Worm (Caenorhabditis elegans): ENCODE measurements around the gene Y38H6C.24.

Y38H6C.24 gene

ce11 chrV:20536208-20536607 is 10.0 kb downstream of the Y38H6C.24 start, which contains the start of gene Y38H6C.15:
Gene Y38H6C.15, minus strand, starts transcription at chrV:20536308.
- TF ChIP-seq dmd-4 (tag; optimal IDR thresholded peaks at IDR 0.05; ENCODE audit: borderline replicate concordance) (no peak), unc-42 (tag; optimal IDR thresholded peaks at IDR 0.05) (no peak), ceh-9 (tag; optimal IDR thresholded peaks at IDR 0.05) (no peak), ttx-3 (tag; optimal IDR thresholded peaks at IDR 0.05) (no peak), unc-3 (GFP tag; conservative IDR thresholded peaks at IDR 0.05) (no peak), unc-3 (tag; optimal IDR thresholded peaks at IDR 0.05) (no peak), ceh-6 (GFP tag; optimal IDR thresholded peaks at IDR 0.05) (no peak), mec-3 (tag; optimal IDR thresholded peaks at IDR 0.05; ENCODE audit: borderline replicate concordance) (no peak), elt-2 (tag; optimal IDR thresholded peaks at IDR 0.05) (no peak), lin-11 (tag; optimal IDR thresholded peaks at IDR 0.05) (no peak), T23F11.4 (GFP tag; optimal IDR thresholded peaks at IDR 0.05) (no peak), hlh-15 (tag; optimal IDR thresholded peaks at IDR 0.05) (no peak), hlh-30 (tag; optimal IDR thresholded peaks at IDR 0.05; ENCODE audit: insufficient read depth) (no peak), fax-1 (tag; optimal IDR thresholded peaks at IDR 0.05) (no peak), K02D7.2 (tag; optimal IDR thresholded peaks at IDR 0.05) (no peak), tbx-2 (tag; optimal IDR thresholded peaks at IDR 0.05) (no peak), madf-2 (tag; optimal IDR thresholded peaks at IDR 0.05) (no peak), sox-4 (tag; optimal IDR thresholded peaks at IDR 0.05) (no peak), C08G9.2 (tag; optimal IDR thresholded peaks at IDR 0.05) (no peak)

DNA sequence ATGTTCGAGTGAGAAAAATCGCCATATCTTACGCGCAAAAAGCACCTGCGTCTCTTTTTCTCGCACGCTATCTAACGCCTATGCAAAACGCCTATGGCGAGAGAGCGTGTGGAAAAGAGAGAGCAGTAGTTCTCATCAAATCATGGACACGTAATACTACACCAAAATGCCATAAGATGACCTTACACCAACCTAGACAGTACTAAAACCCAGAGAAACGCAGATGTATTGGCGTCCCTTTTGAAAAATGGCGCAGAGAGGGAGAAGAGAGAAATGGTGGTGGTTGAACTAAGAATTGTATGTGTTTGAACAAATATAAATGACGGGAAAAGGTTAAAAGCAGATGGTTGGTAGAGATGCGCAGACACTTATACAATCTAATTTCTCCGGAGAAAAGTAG is 12.8 kb downstream of the Y38H6C.24 start, which contains the start of gene Y38H6C.16:
TSS of gene Y38H6C.16 (minus strand) at position 293 of the 400 bp plus-strand sequence.
- TF ChIP-seq eyg-1 (tag; optimal IDR thresholded peaks at IDR 0.05) (no peak), elt-2 (tag; optimal IDR thresholded peaks at IDR 0.05) (peak; percentile 14)

DNA sequence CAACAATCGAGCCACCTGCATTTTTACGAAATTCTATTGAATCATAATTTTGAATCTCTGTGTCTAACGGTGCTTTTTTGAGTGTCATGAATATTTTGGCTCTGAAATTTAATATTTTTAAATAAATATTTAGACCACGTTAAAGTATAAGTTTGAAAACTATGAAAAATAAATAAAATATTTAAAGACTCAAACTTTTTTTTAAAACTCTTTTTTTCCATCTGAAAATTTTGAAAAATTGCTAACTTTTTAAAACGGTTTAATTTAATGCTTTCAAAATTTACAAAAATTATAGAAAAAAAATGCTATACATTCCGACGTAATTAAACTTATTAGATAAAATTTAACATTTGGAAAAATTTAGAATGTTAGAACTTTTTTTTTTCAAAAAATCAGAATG is 17.9 kb downstream of the Y38H6C.24 start, which contains the start of gene slc-36.3:
TSS of gene slc-36.3 (minus strand) at position 101 of the 400 bp plus-strand sequence.
- no peak for TF ChIP-seq fkh-10 (GFP tag; optimal IDR thresholded peaks at IDR 0.05)
- no peak for TF ChIP-seq ceh-34 (tag; optimal IDR thresholded peaks at IDR 0.05)
- TF ChIP-seq hlh-15 (tag; optimal IDR thresholded peaks at IDR 0.05): no peak
- no peak for TF ChIP-seq hlh-6 (tag; optimal IDR thresholded peaks at IDR 0.05)
- no peak for TF ChIP-seq unc-55 (GFP tag; optimal IDR thresholded peaks at IDR 0.05)
- no peak for TF ChIP-seq ceh-9 (tag; optimal IDR thresholded peaks at IDR 0.05)
- TF ChIP-seq elt-2 (tag; optimal IDR thresholded peaks at IDR 0.05): no peak
- no peak for TF ChIP-seq npax-4 (tag; optimal IDR thresholded peaks at IDR 0.05)
- no peak for TF ChIP-seq ahr-1 (tag; optimal IDR thresholded peaks at IDR 0.05)
- no peak for TF ChIP-seq ceh-18 (tag; optimal IDR thresholded peaks at IDR 0.05)
- TF ChIP-seq ceh-19 (GFP tag; optimal IDR thresholded peaks at IDR 0.05): no peak
- no peak for TF ChIP-seq K09A11.1 (tag; optimal IDR thresholded peaks at IDR 0.05; ENCODE audit: insufficient read depth)

ce11 chrV:20544610-20545009 is 18.4 kb downstream of the Y38H6C.24 start:
- no peak for TF ChIP-seq pros-1 (tag; optimal IDR thresholded peaks at IDR 0.05)

DNA sequence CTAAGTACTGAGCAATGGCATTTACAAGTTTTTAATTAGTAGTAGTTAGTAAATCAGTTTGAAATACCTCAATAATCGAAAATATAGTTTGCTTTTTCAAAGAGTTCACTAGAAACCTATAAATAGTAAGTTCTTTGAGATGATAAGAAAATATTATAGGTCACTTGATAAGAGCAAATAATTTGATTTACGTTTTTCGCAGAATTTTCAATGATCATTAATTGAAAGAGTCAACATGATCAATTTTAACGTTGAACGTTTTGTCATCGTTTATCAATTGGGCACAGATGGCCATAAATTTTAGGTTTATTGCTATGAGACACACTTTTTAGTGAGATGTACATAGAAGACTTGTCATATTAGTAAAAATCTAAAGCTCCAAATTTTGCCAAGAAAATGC is 19.5 kb downstream of the Y38H6C.24 start:
- no peak for TF ChIP-seq sdc-2 (tag; optimal IDR thresholded peaks at IDR 0.05)
- TF ChIP-seq F13H6.1 (tag; optimal IDR thresholded peaks at IDR 0.05): no peak
- no peak for TF ChIP-seq ceh-48 (tag; optimal IDR thresholded peaks at IDR 0.05)
- no peak for TF ChIP-seq ztf-16 (tag; optimal IDR thresholded peaks at IDR 0.05)
- no peak for TF ChIP-seq pha-2 (tag; optimal IDR thresholded peaks at IDR 0.05)
- TF ChIP-seq unc-86 (tag; optimal IDR thresholded peaks at IDR 0.05): no peak
- TF ChIP-seq nfya-1 (tag; optimal IDR thresholded peaks at IDR 0.05): no peak
- no peak for TF ChIP-seq pag-3 (tag; optimal IDR thresholded peaks at IDR 0.05; ENCODE audit: borderline replicate concordance)
- TF ChIP-seq hlh-30 (tag; optimal IDR thresholded peaks at IDR 0.05; ENCODE audit: insufficient read depth): no peak
- TF ChIP-seq odd-2 (tag; optimal IDR thresholded peaks at IDR 0.05): no peak
